Fruit fly (Drosophila melanogaster) whole organism, embryonic: ENCODE measurements around the gene PH4alphaEFB.

Experiments used
- Abd-B ChIP-seq: fragments of 200-800 bp; sonication (Bioruptor generic); optimal IDR thresholded peaks from 2 replicates; lab custom pipeline; 2018; ENCODE audit warnings: missing biosample characterization, mild to moderate bottlenecking, missing genetic modification characterization, moderate library complexity
- Atf6 ChIP-seq: fragments of 200-800 bp; sonication (Bioruptor generic); IDR thresholded peaks from 2 replicates; pipeline ENCODE4 v1.3.6; 2022; ENCODE audit warnings: missing biosample characterization, missing genetic modification characterization
- Awh ChIP-seq: fragments of 200-800 bp; sonication (Bioruptor generic); IDR thresholded peaks from 2 replicates; pipeline ENCODE4, ENCODE4 v1.3.6; 2022; ENCODE audit warnings: missing biosample characterization, missing genetic modification characterization
- BEAF-32 ChIP-seq: fragments of 200-800 bp; sonication (Bioruptor generic); optimal IDR thresholded peaks from 3 replicates; lab custom pipeline; 2017; ENCODE audit warnings: missing biosample characterization, missing genetic modification characterization, mild to moderate bottlenecking, moderate library complexity, missing genetic modification reagents
- CG10274 ChIP-seq: fragments of 200-800 bp; sonication (Bioruptor generic); optimal IDR thresholded peaks from 3 replicates; lab custom pipeline; 2017; ENCODE audit warnings: missing biosample characterization, mild to moderate bottlenecking, missing genetic modification characterization
- CG10959 ChIP-seq: fragments of 200-800 bp; sonication (Bioruptor generic); IDR thresholded peaks from 2 replicates; pipeline ENCODE4 v1.3.6; 2022; ENCODE audit warnings: missing biosample characterization, missing genetic modification characterization
- CG11456 ChIP-seq: fragments of 200-800 bp; sonication (Bioruptor generic); IDR thresholded peaks from 3 replicates; pipeline ENCODE4 v1.3.6; 2022; ENCODE audit warnings: missing biosample characterization, missing genetic modification characterization
- CG11695 ChIP-seq: fragments of 200-800 bp; sonication (Bioruptor generic); IDR thresholded peaks from 3 replicates; pipeline ENCODE4 v1.3.6; 2022; ENCODE audit warnings: missing biosample characterization, missing genetic modification characterization
- CG12236 ChIP-seq: fragments of 200-800 bp; sonication (Bioruptor generic); optimal IDR thresholded peaks from 2 replicates; lab custom pipeline; 2016; ENCODE audit warnings: missing biosample characterization, missing genetic modification characterization
- CG12769 ChIP-seq: fragments of 200-800 bp; sonication (Bioruptor generic); optimal IDR thresholded peaks from 2 replicates; lab custom pipeline; 2019; ENCODE audit warnings: missing biosample characterization, mild to moderate bottlenecking, missing genetic modification characterization, moderate library complexity
- CG13424 ChIP-seq: fragments of 200-800 bp; sonication (Bioruptor generic); optimal IDR thresholded peaks from 2 replicates; lab custom pipeline; 2019; ENCODE audit warnings: missing biosample characterization, mild to moderate bottlenecking, missing genetic modification characterization, moderate library complexity
- CG17186 ChIP-seq: fragments of 200-800 bp; sonication (Bioruptor generic); optimal IDR thresholded peaks from 3 replicates; lab custom pipeline; 2017; ENCODE audit warnings: missing biosample characterization, missing genetic modification reagents, missing genetic modification characterization
- CG2875 ChIP-seq: fragments of 200-800 bp; sonication (Bioruptor generic); optimal IDR thresholded peaks from 2 replicates; lab custom pipeline; 2017; ENCODE audit warnings: missing biosample characterization, mild to moderate bottlenecking, missing genetic modification characterization, missing genetic modification reagents
- CG31365 ChIP-seq: fragments of 200-800 bp; sonication (Bioruptor generic); optimal IDR thresholded peaks from 2 replicates; lab custom pipeline; 2018; ENCODE audit warnings: missing biosample characterization, mild to moderate bottlenecking, missing genetic modification characterization
- CG31388 ChIP-seq: fragments of 200-800 bp; sonication (Bioruptor generic); optimal IDR thresholded peaks from 2 replicates; lab custom pipeline; 2016; ENCODE audit warnings: missing biosample characterization, missing genetic modification characterization
- CG3281 ChIP-seq: fragments of 200-800 bp; sonication (Bioruptor generic); optimal IDR thresholded peaks from 3 replicates; lab custom pipeline; 2017; ENCODE audit warnings: missing biosample characterization, mild to moderate bottlenecking, missing genetic modification characterization
- CG34224 ChIP-seq: fragments of 200-800 bp; sonication (Bioruptor generic); IDR thresholded peaks from 3 replicates; pipeline ENCODE4 v1.3.6; 2022; ENCODE audit warnings: missing biosample characterization, missing genetic modification characterization; ENCODE audit not compliant: partially characterized antibody
- CG3847 ChIP-seq: fragments of 200-800 bp; sonication (Bioruptor generic); IDR thresholded peaks from 2 replicates; pipeline ENCODE4 v1.3.6; 2022; ENCODE audit warnings: missing biosample characterization, missing genetic modification characterization
- CG6175 ChIP-seq: fragments of 200-800 bp; sonication (Bioruptor generic); IDR thresholded peaks from 3 replicates; pipeline ENCODE4 v1.3.6; 2022; ENCODE audit warnings: missing biosample characterization, missing genetic modification characterization
- CG6272 ChIP-seq: fragments of 200-800 bp; sonication (Bioruptor generic); IDR thresholded peaks from 2 replicates; pipeline ENCODE4 v1.3.6; 2022; ENCODE audit warnings: missing biosample characterization, missing genetic modification characterization
- CG6654 ChIP-seq: fragments of 200-800 bp; sonication (Bioruptor generic); optimal IDR thresholded peaks from 2 replicates; lab custom pipeline; 2017; ENCODE audit warnings: missing biosample characterization, mild to moderate bottlenecking, missing genetic modification characterization
- CHES-1-like ChIP-seq: fragments of 200-800 bp; sonication (Bioruptor generic); optimal IDR thresholded peaks from 2 replicates; lab custom pipeline; 2016; ENCODE audit warnings: missing biosample characterization, missing genetic modification characterization
- CTCF ChIP-seq: fragments of 200-800 bp; sonication (Bioruptor generic); optimal IDR thresholded peaks from 2 replicates; lab custom pipeline; 2017; ENCODE audit warnings: missing biosample characterization, mild to moderate bottlenecking, missing genetic modification characterization, moderate library complexity
- Ets65A ChIP-seq: fragments of 200-800 bp; sonication (Bioruptor generic); peaks from one replicate; lab custom pipeline; 2016; ENCODE audit warnings: missing biosample characterization, missing genetic modification characterization
- Hey ChIP-seq: fragments of 200-800 bp; sonication (Bioruptor generic); optimal IDR thresholded peaks from 3 replicates; lab custom pipeline; 2018; ENCODE audit warnings: missing biosample characterization, mild to moderate bottlenecking, missing genetic modification characterization
- HmgZ ChIP-seq: fragments of 200-800 bp; sonication (Bioruptor generic); optimal IDR thresholded peaks from 2 replicates; lab custom pipeline; 2018; ENCODE audit warnings: missing biosample characterization, mild to moderate bottlenecking, missing genetic modification characterization
- Mad ChIP-seq: fragments of 200-800 bp; sonication (Bioruptor generic); optimal IDR thresholded peaks from 2 replicates; lab custom pipeline; 2016; ENCODE audit warnings: missing biosample characterization, missing genetic modification characterization
- Med ChIP-seq: fragments of 200-800 bp; sonication (Bioruptor generic); peaks from one replicate; lab custom pipeline; 2016; ENCODE audit warnings: missing biosample characterization, missing genetic modification characterization, mild to moderate bottlenecking, inconsistent platforms, moderate library complexity
- Mrtf ChIP-seq: fragments of 200-800 bp; sonication (Bioruptor generic); IDR thresholded peaks from 3 replicates; pipeline ENCODE4 v1.3.6; 2022; ENCODE audit warnings: missing biosample characterization, missing genetic modification characterization
- NK7.1 ChIP-seq: fragments of 200-800 bp; sonication (Bioruptor generic); optimal IDR thresholded peaks from 3 replicates; lab custom pipeline; 2016; ENCODE audit warnings: missing biosample characterization, missing genetic modification characterization
- NfI ChIP-seq: fragments of 200-800 bp; sonication (Bioruptor generic); optimal IDR thresholded peaks from 3 replicates; lab custom pipeline; 2018; ENCODE audit warnings: missing biosample characterization, mild to moderate bottlenecking, missing genetic modification characterization, moderate library complexity
- Opbp ChIP-seq: fragments of 200-800 bp; sonication (Bioruptor generic); IDR thresholded peaks from 3 replicates; pipeline ENCODE4 v1.3.6; 2022; ENCODE audit warnings: missing biosample characterization, missing genetic modification characterization; ENCODE audit not compliant: partially characterized antibody
- Pdp1 ChIP-seq, 2 experiments: fragments of 200-800 bp; sonication (Bioruptor generic); optimal IDR thresholded peaks; 3 replicates each; lab custom pipeline; 2016; ENCODE audit warnings: missing biosample characterization in 2 of 2, missing genetic modification characterization in 2 of 2, mild to moderate bottlenecking in 1 of 2, moderate library complexity in 1 of 2
- Ptx1 ChIP-seq: fragments of 200-800 bp; sonication (Bioruptor generic); IDR thresholded peaks from 2 replicates; pipeline ENCODE4 v1.3.6; 2022; ENCODE audit warnings: missing biosample characterization, missing genetic modification characterization
- Sin3A ChIP-seq: fragments of >200 bp; optimal IDR thresholded peaks from 2 replicates; lab custom pipeline; 2018
- Trl ChIP-seq, 3 experiments: fragments of >200 bp in 2 of 3; fragments of 200-800 bp in 1 of 3; sonication (Bioruptor generic) in 1 of 3; optimal IDR thresholded peaks; 2 replicates in 1 of 3; 3 replicates in 2 of 3; lab custom pipeline; 2016 to 2017; ENCODE audit warnings: missing biosample characterization in 1 of 3, missing genetic modification characterization in 1 of 3
- bab2 ChIP-seq: fragments of 200-800 bp; sonication (Bioruptor generic); optimal IDR thresholded peaks from 2 replicates; lab custom pipeline; 2016; ENCODE audit warnings: missing biosample characterization, missing genetic modification characterization
- cato ChIP-seq: fragments of 200-800 bp; sonication (Bioruptor generic); optimal IDR thresholded peaks from 2 replicates; lab custom pipeline; 2016; ENCODE audit warnings: missing biosample characterization, missing genetic modification characterization, borderline replicate concordance
- chinmo ChIP-seq: fragments of 200-800 bp; sonication (Bioruptor generic); IDR thresholded peaks from 4 replicates; pipeline ENCODE4 v1.3.6; 2022; ENCODE audit warnings: missing biosample characterization, missing genetic modification characterization; ENCODE audit not compliant: partially characterized antibody
- cwo ChIP-seq: fragments of 200-800 bp; sonication (Bioruptor generic); optimal IDR thresholded peaks from 3 replicates; lab custom pipeline; 2017; ENCODE audit warnings: missing biosample characterization, missing genetic modification characterization, mild to moderate bottlenecking, moderate library complexity, missing genetic modification reagents
- gcm ChIP-seq: fragments of 200-800 bp; sonication (Bioruptor generic); optimal IDR thresholded peaks from 2 replicates; lab custom pipeline; 2019; ENCODE audit warnings: missing biosample characterization, mild to moderate bottlenecking, missing genetic modification characterization, moderate library complexity
- jing ChIP-seq: fragments of 200-800 bp; sonication (Bioruptor generic); optimal IDR thresholded peaks from 2 replicates; lab custom pipeline; 2018; ENCODE audit warnings: missing biosample characterization, mild to moderate bottlenecking, missing genetic modification characterization
- knrl ChIP-seq: fragments of 200-800 bp; sonication (Bioruptor generic); IDR thresholded peaks from 3 replicates; pipeline ENCODE4 v1.3.6; 2022; ENCODE audit warnings: missing biosample characterization, missing genetic modification characterization; ENCODE audit not compliant: partially characterized antibody
- lbe ChIP-seq: fragments of 200-800 bp; sonication (Bioruptor generic); optimal IDR thresholded peaks from 2 replicates; lab custom pipeline; 2016; ENCODE audit warnings: missing biosample characterization, mild to moderate bottlenecking, missing genetic modification characterization
- repo ChIP-seq: fragments of 200-800 bp; sonication (Bioruptor generic); optimal IDR thresholded peaks from 2 replicates; lab custom pipeline; 2016; ENCODE audit warnings: missing biosample characterization, missing genetic modification characterization
- sens ChIP-seq: fragments of 200-800 bp; sonication (Bioruptor generic); peaks from one replicate; lab custom pipeline; 2016; ENCODE audit warnings: missing biosample characterization, missing genetic modification characterization
- sisA ChIP-seq: fragments of 200-800 bp; sonication (Bioruptor generic); IDR thresholded peaks from 2 replicates; pipeline ENCODE4 v1.3.6; 2022; ENCODE audit warnings: missing biosample characterization, missing genetic modification characterization
- slbo ChIP-seq: fragments of 200-800 bp; sonication (Bioruptor generic); IDR thresholded peaks from 2 replicates; pipeline ENCODE4 v1.3.6; 2022; ENCODE audit warnings: missing biosample characterization, missing genetic modification characterization
- so ChIP-seq: fragments of 200-800 bp; sonication (Bioruptor generic); IDR thresholded peaks from 3 replicates; pipeline ENCODE4 v1.3.6; 2022; ENCODE audit warnings: missing biosample characterization, missing genetic modification characterization
- sr ChIP-seq: fragments of 200-800 bp; sonication (Bioruptor generic); IDR thresholded peaks from 3 replicates; pipeline ENCODE4 v1.3.6; 2022; ENCODE audit warnings: missing biosample characterization, missing genetic modification characterization
- tup ChIP-seq: fragments of 200-800 bp; sonication (Bioruptor generic); optimal IDR thresholded peaks from 2 replicates; lab custom pipeline; 2016; ENCODE audit warnings: missing biosample characterization, mild to moderate bottlenecking, missing genetic modification characterization, moderate library complexity
- yki ChIP-seq: fragments of >200 bp; optimal IDR thresholded peaks from 3 replicates; lab custom pipeline; 2018

The PH4alphaEFB gene

DNA sequence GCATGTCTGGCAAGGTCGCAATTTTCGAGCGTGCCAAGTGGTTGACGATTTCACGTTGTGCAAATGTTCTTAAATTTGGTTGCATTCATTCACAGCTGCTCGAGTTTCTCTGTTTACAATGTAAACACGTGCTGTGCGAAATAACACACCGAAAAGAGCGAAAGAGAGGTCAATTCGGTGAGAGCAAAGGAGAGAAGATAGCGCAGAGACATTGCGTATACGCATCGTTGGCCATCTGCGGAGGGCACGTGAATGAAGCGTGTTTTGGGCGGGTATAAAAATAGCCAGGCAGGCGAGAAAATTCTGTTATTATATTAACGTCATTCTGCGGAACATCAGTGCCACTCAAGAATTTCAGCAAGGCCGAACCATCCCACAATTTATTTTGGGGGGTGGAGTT is 11.4 kb upstream of the PH4alphaEFB start (continued):
- no peak for TF ChIP-seq jing (GFP tag; lab: Kevin White, UChicago)
- no peak for TF ChIP-seq CG31388 (GFP tag; lab: Kevin White, UChicago)
- 0 out of 3 replicates have a peak, but pooled peaks have one; percentile 42 for TF ChIP-seq sr (GFP tag; lab: Robert Waterston, UW)
- TF ChIP-seq BEAF-32 (GFP tag; lab: Kevin White, UChicago): no peak
- TF ChIP-seq yki (lab: Kevin White, UChicago): no peak
- TF ChIP-seq CG6654 (GFP tag; lab: Kevin White, UChicago): no peak
- TF ChIP-seq Atf6 (GFP tag; lab: Robert Waterston, UW): no peak
- TF ChIP-seq CG11456 (GFP tag; lab: Robert Waterston, UW): no peak
- TF ChIP-seq knrl (GFP tag; lab: Robert Waterston, UW): no peak
- TF ChIP-seq CG34224 (GFP tag; lab: Robert Waterston, UW): 0 out of 3 replicates have a peak, but pooled peaks have one; percentile 15
- peak; percentile 7 for TF ChIP-seq sens
- TF ChIP-seq Trl (optimal IDR thresholded peaks at IDR 0.05; lab: Kevin White, UChicago): peak; percentile 26 to 56
- no peak for TF ChIP-seq Trl (GFP tag; optimal IDR thresholded peaks at IDR 0.05; lab: Kevin White, UChicago)
- TF ChIP-seq sisA (GFP tag; lab: Robert Waterston, UW): no peak
- peak in 1 of 2 experiments; percentile 1 for TF ChIP-seq Pdp1 (GFP tag; optimal IDR thresholded peaks at IDR 0.05; lab: Kevin White, UChicago)
- TF ChIP-seq cwo: peak; percentile 94
- no peak for TF ChIP-seq CG3847
- peak; percentile 84 for TF ChIP-seq lbe (GFP tag; lab: Kevin White, UChicago)
- TF ChIP-seq Opbp (GFP tag; lab: Robert Waterston, UW): no peak
- TF ChIP-seq chinmo (GFP tag; lab: Robert Waterston, UW): 0 out of 4 replicates have a peak, but pooled peaks have one; percentile 26
- TF ChIP-seq repo (GFP tag; lab: Kevin White, UChicago): no peak
- TF ChIP-seq Abd-B (GFP tag; lab: Kevin White, UChicago): no peak
- no peak; the same call in 2 of the 3 replicates for TF ChIP-seq CG11695 (GFP tag; lab: Robert Waterston, UW)
- TF ChIP-seq so (GFP tag; lab: Robert Waterston, UW): peak; percentile 84; the same call in 2 of the 3 replicates
- TF ChIP-seq Ptx1 (GFP tag; lab: Robert Waterston, UW): 0 out of 2 replicates have a peak, but pooled peaks have one; percentile 5
- TF ChIP-seq Med (GFP tag; lab: Kevin White, UChicago): peak; percentile 39
- TF ChIP-seq NfI: no peak
- TF ChIP-seq CG10959 (GFP tag; lab: Robert Waterston, UW): no peak
- TF ChIP-seq Awh: 0 out of 2 replicates have a peak, but pooled peaks have one; percentile 31
- TF ChIP-seq Sin3A (lab: Kevin White, UChicago): no peak
- TF ChIP-seq CG3281 (GFP tag; lab: Kevin White, UChicago): no peak
- no peak for TF ChIP-seq Ets65A
- TF ChIP-seq HmgZ: no peak
- TF ChIP-seq gcm (GFP tag; lab: Kevin White, UChicago): no peak
- no peak for TF ChIP-seq CG12236 (GFP tag; lab: Kevin White, UChicago)
- TF ChIP-seq NK7.1: no peak
- peak; percentile 39 for TF ChIP-seq CG12769 (tag; lab: Kevin White, UChicago)
- no peak for TF ChIP-seq cato (GFP tag; lab: Kevin White, UChicago)
- no peak for TF ChIP-seq tup (GFP tag; lab: Kevin White, UChicago)
- TF ChIP-seq slbo (GFP tag; lab: Robert Waterston, UW): no peak
- no peak for TF ChIP-seq CG31365
- no peak for TF ChIP-seq CG10274 (GFP tag; lab: Kevin White, UChicago)
- no peak for TF ChIP-seq CG6175
- TF ChIP-seq CG17186 (GFP tag; lab: Kevin White, UChicago): no peak
- no peak for TF ChIP-seq CG13424 (tag; lab: Kevin White, UChicago)
- no peak for TF ChIP-seq Mad (GFP tag; lab: Kevin White, UChicago)
- no peak for TF ChIP-seq Mrtf (GFP tag; lab: Robert Waterston, UW)
- TF ChIP-seq CG2875 (GFP tag; lab: Kevin White, UChicago): no peak
- TF ChIP-seq CG6272 (GFP tag; lab: Robert Waterston, UW): no peak
- no peak for TF ChIP-seq bab2 (GFP tag; lab: Kevin White, UChicago)
- TF ChIP-seq CTCF (GFP tag; lab: Kevin White, UChicago): no peak
- no peak for TF ChIP-seq Hey
- TF ChIP-seq CHES-1-like (GFP tag; lab: Kevin White, UChicago): no peak
